Worm (Caenorhabditis elegans) whole organism, young adult: Measurements from ENCODE around the gene lias-1.

Experiments used
- B0019.2 ChIP-seq: fragments of 200-800 bp; sonication (Bioruptor generic); conservative IDR thresholded peaks from 2 replicates; pipeline ENCODE4 v1.3.6; 2022; ENCODE audit warnings: missing genetic modification reagents, missing genetic modification characterization, missing compliant biosample characterization
- B0035.1 ChIP-seq: sonication (generic microtip); optimal IDR thresholded peaks from 2 replicates; lab custom pipeline; 2016; ENCODE audit warnings: missing genetic modification characterization, mild to moderate bottlenecking, missing compliant biosample characterization, missing genotype, missing genetic modification reagents
- B0336.3 ChIP-seq: fragments of 200-800 bp; sonication (Bioruptor generic); IDR thresholded peaks from 2 replicates; pipeline ENCODE4 v1.3.6; 2022; ENCODE audit warnings: missing genetic modification characterization, missing compliant biosample characterization
- C06A6.2 ChIP-seq: fragments of 200-800 bp; sonication (Bioruptor generic); conservative IDR thresholded peaks from 2 replicates; pipeline ENCODE4 v1.3.6; 2022; ENCODE audit warnings: missing genetic modification characterization, missing compliant biosample characterization
- C17E4.6 ChIP-seq: fragments of 200-800 bp; sonication (Bioruptor generic); IDR thresholded peaks from 2 replicates; pipeline ENCODE4 v1.3.6; 2022; ENCODE audit warnings: missing genetic modification reagents, missing genetic modification characterization, missing compliant biosample characterization
- F37B4.10 ChIP-seq: fragments of 200-800 bp; sonication (Bioruptor generic); IDR thresholded peaks from 2 replicates; pipeline ENCODE4 v1.3.6; 2022; ENCODE audit warnings: missing genetic modification characterization, missing compliant biosample characterization
- F57A8.1 ChIP-seq: fragments of 200-800 bp; sonication (Bioruptor generic); optimal IDR thresholded peaks from 2 replicates; lab custom pipeline; 2018; ENCODE audit warnings: mild to moderate bottlenecking, missing genetic modification characterization, moderate library complexity, missing compliant biosample characterization
- K12H6.12 ChIP-seq: fragments of 200-800 bp; sonication (Bioruptor generic); optimal IDR thresholded peaks from 2 replicates; lab custom pipeline; 2018; ENCODE audit warnings: mild to moderate bottlenecking, missing genetic modification characterization, missing compliant biosample characterization
- T07F8.4 ChIP-seq: sonication (generic microtip); optimal IDR thresholded peaks from 2 replicates; lab custom pipeline; 2016; ENCODE audit warnings: mild to moderate bottlenecking, missing genetic modification characterization, moderate library complexity, missing compliant biosample characterization
- Y56A3A.18 ChIP-seq: fragments of 200-800 bp; sonication (Bioruptor generic); IDR thresholded peaks from 2 replicates; pipeline ENCODE4 v1.3.6; 2022; ENCODE audit warnings: missing genetic modification reagents, missing genetic modification characterization, missing compliant biosample characterization
- Y79H2A.3 ChIP-seq: fragments of 200-800 bp; sonication (Bioruptor generic); conservative IDR thresholded peaks from 2 replicates; pipeline ENCODE4 v1.3.6; 2022; ENCODE audit warnings: missing genetic modification reagents, missing genetic modification characterization, missing compliant biosample characterization
- Y95B8A.8 ChIP-seq: fragments of 200-800 bp; sonication (Bioruptor generic); IDR thresholded peaks from 2 replicates; pipeline ENCODE4 v1.3.6; 2022; ENCODE audit warnings: missing genetic modification reagents, missing genetic modification characterization, missing compliant biosample characterization
- ZK185.1 ChIP-seq: sonication (generic microtip); optimal IDR thresholded peaks from 2 replicates; lab custom pipeline; 2016; ENCODE audit warnings: mild to moderate bottlenecking, missing genetic modification characterization, missing compliant biosample characterization; ENCODE audit not compliant: poor library complexity, severe bottlenecking
- ama-1 ChIP-seq, 3 experiments: fragments of 150-350 bp in 1 of 3; sonication (generic microtip) in 2 of 3; optimal IDR thresholded peaks; 2 replicates each; lab custom pipeline; 2014 to 2018; ENCODE audit warnings: missing biosample characterization in 2 of 3, missing genetic modification characterization in 2 of 3, missing genetic modification reagents in 2 of 3
- aptf-2 ChIP-seq: fragments of 200-800 bp; sonication (Bioruptor generic); conservative IDR thresholded peaks from 2 replicates; pipeline ENCODE4 v1.3.6; 2022; ENCODE audit warnings: missing genetic modification reagents, missing genetic modification characterization, missing compliant biosample characterization
- athp-1 ChIP-seq: sonication (generic microtip); optimal IDR thresholded peaks from 2 replicates; lab custom pipeline; 2017; ENCODE audit warnings: mild to moderate bottlenecking, missing genetic modification characterization, missing compliant biosample characterization
- attf-6 ChIP-seq: fragments of 200-800 bp; sonication (Bioruptor generic); IDR thresholded peaks from 2 replicates; pipeline ENCODE4 v1.3.6; 2022; ENCODE audit warnings: missing genetic modification reagents, missing genetic modification characterization, missing compliant biosample characterization
- bed-1 ChIP-seq: fragments of 200-800 bp; sonication (Bioruptor generic); IDR thresholded peaks from 2 replicates; pipeline ENCODE4 v1.3.6; 2022; ENCODE audit warnings: missing genetic modification reagents, missing genetic modification characterization, missing compliant biosample characterization
- ccch-3 ChIP-seq: fragments of 200-800 bp; sonication (Bioruptor generic); optimal IDR thresholded peaks from 2 replicates; lab custom pipeline; 2018; ENCODE audit warnings: mild to moderate bottlenecking, missing genetic modification characterization, missing compliant biosample characterization
- cebp-2 ChIP-seq: fragments of 200-800 bp; sonication (Bioruptor generic); IDR thresholded peaks from 2 replicates; pipeline ENCODE4 v1.3.6; 2022; ENCODE audit warnings: missing genetic modification characterization, missing compliant biosample characterization
- ceh-79 ChIP-seq: sonication (generic microtip); optimal IDR thresholded peaks from 2 replicates; lab custom pipeline; 2017; ENCODE audit warnings: mild to moderate bottlenecking, missing genetic modification characterization, missing compliant biosample characterization
- die-1 ChIP-seq: sonication (generic microtip); optimal IDR thresholded peaks from 2 replicates; lab custom pipeline; 2016; ENCODE audit warnings: missing genotype, mild to moderate bottlenecking, missing genetic modification characterization, missing compliant biosample characterization
- dpff-1 ChIP-seq: sonication (generic microtip); optimal IDR thresholded peaks from 2 replicates; lab custom pipeline; 2017; ENCODE audit warnings: mild to moderate bottlenecking, missing genetic modification characterization, missing compliant biosample characterization
- dpl-1 ChIP-seq: fragments of 150-350 bp; optimal IDR thresholded peaks from 2 replicates; lab custom pipeline; 2014; ENCODE audit warnings: missing biosample characterization, missing genetic modification reagents, missing genetic modification characterization
- efl-1 ChIP-seq: fragments of 150-350 bp; optimal IDR thresholded peaks from 2 replicates; lab custom pipeline; 2014; ENCODE audit warnings: missing biosample characterization, missing genetic modification reagents, missing genetic modification characterization
- egl-18 ChIP-seq: fragments of 200-800 bp; sonication (Bioruptor generic); IDR thresholded peaks from 2 replicates; pipeline ENCODE4 v1.3.6; 2022; ENCODE audit warnings: missing genetic modification reagents, missing genetic modification characterization, missing compliant biosample characterization
- egl-44 ChIP-seq: fragments of 200-800 bp; sonication (Bioruptor generic); IDR thresholded peaks from 2 replicates; pipeline ENCODE4 v1.3.6; 2022; ENCODE audit warnings: missing genetic modification reagents, missing genetic modification characterization, missing compliant biosample characterization
- ets-4 ChIP-seq: fragments of 200-800 bp; sonication (Bioruptor generic); optimal IDR thresholded peaks from 2 replicates; lab custom pipeline; 2018; ENCODE audit warnings: mild to moderate bottlenecking, missing genetic modification characterization, missing compliant biosample characterization
- gei-17 ChIP-seq: fragments of 200-800 bp; sonication (Bioruptor generic); optimal IDR thresholded peaks from 2 replicates; lab custom pipeline; 2018; ENCODE audit warnings: mild to moderate bottlenecking, missing genetic modification characterization, missing compliant biosample characterization
- hlh-26 ChIP-seq: fragments of 200-800 bp; sonication (Bioruptor generic); conservative IDR thresholded peaks from 2 replicates; pipeline ENCODE4 v1.3.6; 2022; ENCODE audit warnings: missing genetic modification reagents, missing genetic modification characterization, missing compliant biosample characterization
- hsf-1 ChIP-seq: fragments of 200-800 bp; sonication (Bioruptor generic); IDR thresholded peaks from 2 replicates; pipeline ENCODE4 v1.3.6; 2022; ENCODE audit warnings: missing genetic modification reagents, missing genetic modification characterization, missing compliant biosample characterization
- lag-1 ChIP-seq: fragments of 200-800 bp; sonication (Bioruptor generic); IDR thresholded peaks from 2 replicates; pipeline ENCODE4 v1.3.6; 2022; ENCODE audit warnings: missing genetic modification reagents, missing genetic modification characterization, missing compliant biosample characterization
- lin-54 ChIP-seq: fragments of 200-800 bp; sonication (Bioruptor generic); optimal IDR thresholded peaks from 2 replicates; lab custom pipeline; 2018; ENCODE audit warnings: mild to moderate bottlenecking, missing genetic modification characterization, missing compliant biosample characterization
- mes-4 ChIP-seq: sonication (generic microtip); optimal IDR thresholded peaks from 2 replicates; lab custom pipeline; 2016; ENCODE audit warnings: missing genotype, missing genetic modification characterization, missing compliant biosample characterization
- nfya-2 ChIP-seq: fragments of 200-800 bp; sonication (Bioruptor generic); IDR thresholded peaks from 2 replicates; pipeline ENCODE4 v1.3.6; 2022; ENCODE audit warnings: missing genetic modification reagents, missing genetic modification characterization, missing compliant biosample characterization
- nhr-179 ChIP-seq: sonication (generic microtip); optimal IDR thresholded peaks from 2 replicates; lab custom pipeline; 2016; ENCODE audit warnings: mild to moderate bottlenecking, missing genetic modification characterization, missing compliant biosample characterization
- nhr-27 ChIP-seq: fragments of 200-800 bp; sonication (Bioruptor generic); optimal IDR thresholded peaks from 2 replicates; lab custom pipeline; 2018; ENCODE audit warnings: mild to moderate bottlenecking, missing genetic modification characterization, moderate library complexity, missing compliant biosample characterization
- nhr-80 ChIP-seq: sonication (generic microtip); optimal IDR thresholded peaks from 2 replicates; lab custom pipeline; 2016; ENCODE audit warnings: missing genetic modification characterization, missing compliant biosample characterization
- nhr-90 ChIP-seq: sonication (generic microtip); optimal IDR thresholded peaks from 2 replicates; lab custom pipeline; 2016; ENCODE audit warnings: missing genotype, mild to moderate bottlenecking, missing genetic modification characterization, missing compliant biosample characterization
- rcor-1 ChIP-seq: fragments of 200-800 bp; sonication (Bioruptor generic); IDR thresholded peaks from 2 replicates; pipeline ENCODE4 v1.3.6; 2022; ENCODE audit warnings: missing genetic modification reagents, missing genetic modification characterization, missing compliant biosample characterization
- rpc-1 ChIP-seq, 2 experiments: fragments of 150-350 bp in 1 of 2; sonication (generic microtip) in 1 of 2; optimal IDR thresholded peaks; 2 replicates each; lab custom pipeline; 2014 to 2018; ENCODE audit warnings: missing biosample characterization in 1 of 2, missing genetic modification characterization in 1 of 2, missing genetic modification reagents in 1 of 2, missing genotype in 1 of 2
- sdz-38 ChIP-seq: sonication (generic microtip); optimal IDR thresholded peaks from 2 replicates; lab custom pipeline; 2016; ENCODE audit warnings: missing genotype, missing genetic modification characterization, missing compliant biosample characterization
- snpc-1.3 ChIP-seq: sonication (generic microtip); optimal IDR thresholded peaks from 2 replicates; lab custom pipeline; 2017; ENCODE audit warnings: missing genetic modification characterization, mild to moderate bottlenecking, missing compliant biosample characterization, antibody characterized with exemption, moderate library complexity, missing genotype, missing genetic modification reagents; ENCODE audit not compliant: insufficient read depth
- sptf-2 ChIP-seq: fragments of 200-800 bp; sonication (Bioruptor generic); optimal IDR thresholded peaks from 2 replicates; lab custom pipeline; 2018; ENCODE audit warnings: mild to moderate bottlenecking, missing genetic modification characterization, missing compliant biosample characterization
- tbx-9 ChIP-seq: sonication (generic microtip); optimal IDR thresholded peaks from 2 replicates; lab custom pipeline; 2016; ENCODE audit warnings: borderline replicate concordance, missing genetic modification characterization, inconsistent platforms, missing compliant biosample characterization
- unc-62 ChIP-seq: fragments of 150-350 bp; optimal IDR thresholded peaks from 2 replicates; lab custom pipeline; 2014; ENCODE audit warnings: missing biosample characterization, missing genetic modification reagents, missing genetic modification characterization
- zim-3 ChIP-seq: sonication (generic microtip); optimal IDR thresholded peaks from 2 replicates; lab custom pipeline; 2017; ENCODE audit warnings: mild to moderate bottlenecking, missing genetic modification characterization, moderate library complexity, missing compliant biosample characterization
- ztf-25 ChIP-seq: fragments of 200-800 bp; sonication (Bioruptor generic); IDR thresholded peaks from 2 replicates; pipeline ENCODE4 v1.3.6; 2022; ENCODE audit warnings: missing genetic modification reagents, missing genetic modification characterization, missing compliant biosample characterization
- ztf-3 ChIP-seq: fragments of 200-800 bp; sonication (Bioruptor generic); optimal IDR thresholded peaks from 2 replicates; lab custom pipeline; 2018; ENCODE audit warnings: mild to moderate bottlenecking, missing genetic modification characterization, missing compliant biosample characterization

Gene lias-1

ce11 chrIII:3505051-3505548 lies at the start of gene lias-1 (continued):
- TF ChIP-seq aptf-2 (GFP tag; lab: Robert Waterston, UW) (no peak), lag-1 (GFP tag; lab: Robert Waterston, UW) (no peak), ztf-3 (GFP tag; lab: Kevin White, UChicago) (no peak), sptf-2 (GFP tag; lab: Kevin White, UChicago) (no peak), ztf-25 (GFP tag; lab: Robert Waterston, UW) (no peak), egl-18 (no peak), nhr-179 (tag; lab: Kevin White, UChicago) (no peak), snpc-1.3 (tag; lab: Kevin White, UChicago) (peak; percentile 76), ZK185.1 (tag; lab: Kevin White, UChicago) (peak; percentile 76), Y79H2A.3 (no peak), ceh-79 (tag; lab: Kevin White, UChicago) (no peak), nhr-27 (tag; lab: Kevin White, UChicago) (no peak), ets-4 (GFP tag; lab: Kevin White, UChicago) (no peak), B0019.2 (GFP tag; lab: Robert Waterston, UW) (no peak), Y56A3A.18 (GFP tag; lab: Robert Waterston, UW) (no peak), bed-1 (GFP tag; lab: Robert Waterston, UW) (no peak), mes-4 (tag; lab: Kevin White, UChicago) (no peak), Y95B8A.8 (no peak; the same call in 1 of the 2 replicates), egl-44 (GFP tag; lab: Robert Waterston, UW) (no peak), die-1 (no peak), attf-6 (GFP tag; lab: Robert Waterston, UW) (no peak), dpff-1 (tag; lab: Kevin White, UChicago) (no peak), ama-1 (optimal IDR thresholded peaks at IDR 0.05; lab: Kevin White, UChicago) (no peak), ama-1 (GFP tag; optimal IDR thresholded peaks at IDR 0.05; lab: Kevin White, UChicago) (peak in 1 of 2 experiments; percentile 17), B0035.1 (tag; lab: Kevin White, UChicago) (no peak), F57A8.1 (GFP tag; lab: Kevin White, UChicago) (no peak), gei-17 (GFP tag; lab: Kevin White, UChicago) (no peak), tbx-9 (tag; lab: Kevin White, UChicago) (no peak), efl-1 (GFP tag; lab: Kevin White, UChicago) (peak; percentile 60), nhr-80 (peak; percentile 27), nhr-90 (no peak), sdz-38 (tag; lab: Kevin White, UChicago) (no peak), zim-3 (no peak), unc-62 (GFP tag; lab: Kevin White, UChicago) (no peak), C17E4.6 (GFP tag; lab: Robert Waterston, UW) (no peak), rcor-1 (GFP tag; lab: Robert Waterston, UW) (peak; percentile 59), hlh-26 (GFP tag; lab: Robert Waterston, UW) (no peak), K12H6.12 (peak; percentile 21), T07F8.4 (tag; lab: Kevin White, UChicago) (no peak), hsf-1 (no peak), nfya-2 (no peak), F37B4.10 (GFP tag; lab: Robert Waterston, UW) (no peak), rpc-1 (optimal IDR thresholded peaks at IDR 0.05; lab: Kevin White, UChicago) (no peak), rpc-1 (tag; optimal IDR thresholded peaks at IDR 0.05; lab: Kevin White, UChicago) (no peak), C06A6.2 (GFP tag; lab: Robert Waterston, UW) (no peak), cebp-2 (no peak), B0336.3 (GFP tag; lab: Robert Waterston, UW) (0 out of 2 replicates have a peak, but pooled peaks have one; percentile 27), ccch-3 (GFP tag; lab: Kevin White, UChicago) (no peak), lin-54 (GFP tag; lab: Kevin White, UChicago) (peak; percentile 69), athp-1 (tag; lab: Kevin White, UChicago) (no peak), dpl-1 (GFP tag; lab: Kevin White, UChicago) (peak; percentile 58)
